Worm (Caenorhabditis elegans) whole organism, young adult: ENCODE data around the gene ZK512.7.
A peak's percentile ranks its signal among the peaks of the same experiment; 100 is the strongest.

ENCODE experiments used
- B0019.2 ChIP-seq: fragments of 200-800 bp; sonication (Bioruptor generic); conservative IDR thresholded peaks from 2 replicates; pipeline ENCODE4 v1.3.6; 2022; ENCODE audit warnings: missing genetic modification reagents, missing genetic modification characterization, missing compliant biosample characterization
- B0336.3 ChIP-seq: fragments of 200-800 bp; sonication (Bioruptor generic); IDR thresholded peaks from 2 replicates; pipeline ENCODE4 v1.3.6; 2022; ENCODE audit warnings: missing genetic modification characterization, missing compliant biosample characterization
- D2030.7 ChIP-seq: fragments of 200-800 bp; sonication (Bioruptor generic); IDR thresholded peaks from 2 replicates; pipeline ENCODE4 v1.3.6; 2022; ENCODE audit warnings: missing genetic modification reagents, missing genetic modification characterization, missing compliant biosample characterization
- F39B2.1 ChIP-seq: fragments of 200-800 bp; sonication (Bioruptor generic); IDR thresholded peaks from 2 replicates; pipeline ENCODE4 v1.3.6; 2022; ENCODE audit warnings: missing genetic modification reagents, missing genetic modification characterization, missing compliant biosample characterization
- F49E8.2 ChIP-seq: sonication (generic microtip); optimal IDR thresholded peaks from 3 replicates; lab custom pipeline; 2017; ENCODE audit warnings: missing genetic modification characterization, mild to moderate bottlenecking, missing compliant biosample characterization, antibody characterized with exemption, moderate library complexity; ENCODE audit not compliant: insufficient read depth
- F57A8.1 ChIP-seq: fragments of 200-800 bp; sonication (Bioruptor generic); optimal IDR thresholded peaks from 2 replicates; lab custom pipeline; 2018; ENCODE audit warnings: mild to moderate bottlenecking, missing genetic modification characterization, moderate library complexity, missing compliant biosample characterization
- F57C9.4 ChIP-seq: sonication (generic microtip); optimal IDR thresholded peaks from 2 replicates; lab custom pipeline; 2017; ENCODE audit warnings: mild to moderate bottlenecking, missing genetic modification characterization, missing compliant biosample characterization
- T07F8.4 ChIP-seq: sonication (generic microtip); optimal IDR thresholded peaks from 2 replicates; lab custom pipeline; 2016; ENCODE audit warnings: mild to moderate bottlenecking, missing genetic modification characterization, moderate library complexity, missing compliant biosample characterization
- T26A5.8 ChIP-seq: sonication (generic microtip); optimal IDR thresholded peaks from 2 replicates; lab custom pipeline; 2016; ENCODE audit warnings: missing genetic modification characterization, missing compliant biosample characterization
- attf-5 ChIP-seq: fragments of 200-800 bp; sonication (Bioruptor generic); optimal IDR thresholded peaks from 2 replicates; lab custom pipeline; 2018; ENCODE audit warnings: mild to moderate bottlenecking, missing genetic modification characterization, missing compliant biosample characterization
- cebp-2 ChIP-seq: fragments of 200-800 bp; sonication (Bioruptor generic); IDR thresholded peaks from 2 replicates; pipeline ENCODE4 v1.3.6; 2022; ENCODE audit warnings: missing genetic modification characterization, missing compliant biosample characterization
- ceh-91 ChIP-seq: fragments of 200-800 bp; sonication (Bioruptor generic); IDR thresholded peaks from 2 replicates; pipeline ENCODE4 v1.3.6; 2022; ENCODE audit warnings: missing genetic modification reagents, missing genetic modification characterization, missing compliant biosample characterization
- die-1 ChIP-seq: sonication (generic microtip); optimal IDR thresholded peaks from 2 replicates; lab custom pipeline; 2016; ENCODE audit warnings: missing genotype, mild to moderate bottlenecking, missing genetic modification characterization, missing compliant biosample characterization
- dox-1 ChIP-seq: fragments of 200-800 bp; sonication (Bioruptor generic); IDR thresholded peaks from 2 replicates; pipeline ENCODE4 v1.3.6; 2022; ENCODE audit warnings: missing genetic modification reagents, missing genetic modification characterization, missing compliant biosample characterization
- efl-1 ChIP-seq: fragments of 150-350 bp; optimal IDR thresholded peaks from 2 replicates; lab custom pipeline; 2014; ENCODE audit warnings: missing biosample characterization, missing genetic modification reagents, missing genetic modification characterization
- egrh-3 ChIP-seq: fragments of 200-800 bp; sonication (Bioruptor generic); IDR thresholded peaks from 2 replicates; pipeline ENCODE4 v1.3.6; 2022; ENCODE audit warnings: missing genetic modification reagents, missing genetic modification characterization, missing compliant biosample characterization
- ets-4 ChIP-seq: fragments of 200-800 bp; sonication (Bioruptor generic); optimal IDR thresholded peaks from 2 replicates; lab custom pipeline; 2018; ENCODE audit warnings: mild to moderate bottlenecking, missing genetic modification characterization, missing compliant biosample characterization
- fkh-3 ChIP-seq: sonication (generic microtip); optimal IDR thresholded peaks from 2 replicates; lab custom pipeline; 2016; ENCODE audit warnings: mild to moderate bottlenecking, missing genetic modification characterization, missing compliant biosample characterization
- him-1 ChIP-seq: sonication (generic microtip); optimal IDR thresholded peaks from 2 replicates; lab custom pipeline; 2016; ENCODE audit warnings: missing genotype, missing genetic modification reagents, missing genetic modification characterization, missing compliant biosample characterization
- hlh-12 ChIP-seq: sonication (generic microtip); optimal IDR thresholded peaks from 2 replicates; lab custom pipeline; 2016; ENCODE audit warnings: missing genetic modification characterization, missing compliant biosample characterization
- hlh-26 ChIP-seq: fragments of 200-800 bp; sonication (Bioruptor generic); conservative IDR thresholded peaks from 2 replicates; pipeline ENCODE4 v1.3.6; 2022; ENCODE audit warnings: missing genetic modification reagents, missing genetic modification characterization, missing compliant biosample characterization
- hmg-20 ChIP-seq: fragments of 200-800 bp; sonication (Bioruptor generic); IDR thresholded peaks from 2 replicates; pipeline ENCODE4 v1.3.6; 2022; ENCODE audit warnings: missing genetic modification reagents, missing genetic modification characterization, missing compliant biosample characterization
- lag-1 ChIP-seq: fragments of 200-800 bp; sonication (Bioruptor generic); IDR thresholded peaks from 2 replicates; pipeline ENCODE4 v1.3.6; 2022; ENCODE audit warnings: missing genetic modification reagents, missing genetic modification characterization, missing compliant biosample characterization
- lin-26 ChIP-seq: fragments of 200-800 bp; sonication (Bioruptor generic); IDR thresholded peaks from 2 replicates; pipeline ENCODE4 v1.3.6; 2022; ENCODE audit warnings: missing genetic modification reagents, missing genetic modification characterization, missing compliant biosample characterization
- lin-54 ChIP-seq: fragments of 200-800 bp; sonication (Bioruptor generic); optimal IDR thresholded peaks from 2 replicates; lab custom pipeline; 2018; ENCODE audit warnings: mild to moderate bottlenecking, missing genetic modification characterization, missing compliant biosample characterization
- madf-6 ChIP-seq: fragments of 200-800 bp; sonication (Bioruptor generic); IDR thresholded peaks from 2 replicates; pipeline ENCODE4 v1.3.6; 2022; ENCODE audit warnings: missing genetic modification reagents, missing genetic modification characterization, missing compliant biosample characterization
- madf-8 ChIP-seq: fragments of 200-800 bp; sonication (Bioruptor generic); conservative IDR thresholded peaks from 2 replicates; pipeline ENCODE4 v1.3.6; 2022; ENCODE audit warnings: missing genetic modification reagents, missing genetic modification characterization, missing compliant biosample characterization
- nhr-120 ChIP-seq: fragments of 200-800 bp; sonication (Bioruptor generic); IDR thresholded peaks from 2 replicates; pipeline ENCODE4 v1.3.6; 2022; ENCODE audit warnings: missing genetic modification characterization, missing compliant biosample characterization
- rcor-1 ChIP-seq: fragments of 200-800 bp; sonication (Bioruptor generic); IDR thresholded peaks from 2 replicates; pipeline ENCODE4 v1.3.6; 2022; ENCODE audit warnings: missing genetic modification reagents, missing genetic modification characterization, missing compliant biosample characterization
- tlf-1 ChIP-seq: fragments of 200-800 bp; sonication (Bioruptor generic); optimal IDR thresholded peaks from 2 replicates; lab custom pipeline; 2018; ENCODE audit warnings: mild to moderate bottlenecking, missing genetic modification characterization, missing compliant biosample characterization
- unc-62 ChIP-seq: fragments of 150-350 bp; optimal IDR thresholded peaks from 2 replicates; lab custom pipeline; 2014; ENCODE audit warnings: missing biosample characterization, missing genetic modification reagents, missing genetic modification characterization
- xnd-1 ChIP-seq: sonication (generic microtip); optimal IDR thresholded peaks from 2 replicates; lab custom pipeline; 2016; ENCODE audit warnings: missing genotype, missing genetic modification reagents, missing genetic modification characterization, missing compliant biosample characterization
- zfh-2 ChIP-seq: fragments of 200-800 bp; sonication (Bioruptor generic); conservative IDR thresholded peaks from 2 replicates; pipeline ENCODE4 v1.3.6; 2022; ENCODE audit warnings: missing genetic modification reagents, missing genetic modification characterization, missing compliant biosample characterization
- ztf-18 ChIP-seq: sonication (generic microtip); optimal IDR thresholded peaks from 2 replicates; lab custom pipeline; 2016; ENCODE audit warnings: missing genotype, mild to moderate bottlenecking, missing genetic modification characterization, missing compliant biosample characterization
- ztf-22 ChIP-seq: fragments of 200-800 bp; sonication (Bioruptor generic); optimal IDR thresholded peaks from 2 replicates; lab custom pipeline; 2018; ENCODE audit warnings: mild to moderate bottlenecking, missing genetic modification characterization, moderate library complexity, missing compliant biosample characterization
- ztf-25 ChIP-seq: fragments of 200-800 bp; sonication (Bioruptor generic); IDR thresholded peaks from 2 replicates; pipeline ENCODE4 v1.3.6; 2022; ENCODE audit warnings: missing genetic modification reagents, missing genetic modification characterization, missing compliant biosample characterization

Gene ZK512.7

ce11 chrIII:9110914-9111313 lies 27.6 kb downstream of the ZK512.7 start (continued):
- TF ChIP-seq cebp-2 (GFP tag; lab: Robert Waterston, UW) (peak; percentile 77; the same call in 1 of the 2 replicates), lin-54 (GFP tag; lab: Kevin White, UChicago) (peak; percentile 45), nhr-120 (GFP tag; lab: Robert Waterston, UW) (0 out of 2 replicates have a peak, but pooled peaks have one; percentile 73), T26A5.8 (tag; lab: Kevin White, UChicago) (peak; percentile 5), hmg-20 (0 out of 2 replicates have a peak, but pooled peaks have one; percentile 51), D2030.7 (GFP tag; lab: Robert Waterston, UW) (peak; percentile 78), ceh-91 (GFP tag; lab: Robert Waterston, UW) (peak; percentile 41), B0336.3 (peak; percentile 64; the same call in 1 of the 2 replicates), madf-6 (peak; percentile 84)
- TF ChIP-seq, all 124 proteins: peak for 42; not testable (repeated sequence) for 82

DNA sequence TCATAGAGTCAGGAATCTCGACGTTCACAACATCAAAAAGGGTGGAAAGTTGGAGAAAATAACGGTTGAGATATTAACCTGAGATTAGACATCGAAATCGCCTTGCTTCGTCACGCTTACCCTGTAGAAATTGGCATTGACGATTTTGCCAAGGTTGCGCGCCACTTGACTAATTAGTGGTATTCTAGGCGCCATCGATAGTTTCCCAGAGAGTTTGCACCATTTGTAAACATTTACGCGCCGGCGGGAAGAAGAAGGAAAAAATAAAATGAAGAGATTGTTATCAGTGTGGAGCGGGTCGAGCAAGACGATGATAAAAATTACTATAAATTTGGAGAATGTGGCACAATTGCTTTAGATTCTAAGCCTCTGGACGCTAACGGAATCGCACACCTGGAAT lies 28.2 kb downstream of the ZK512.7 start:
- no peak for TF ChIP-seq dox-1 (GFP tag; lab: Robert Waterston, UW)
- no peak for TF ChIP-seq F49E8.2
- no peak for TF ChIP-seq egrh-3 (GFP tag; lab: Robert Waterston, UW)
- TF ChIP-seq ztf-25 (GFP tag; lab: Robert Waterston, UW), result no peak
- TF ChIP-seq ets-4 (GFP tag; lab: Kevin White, UChicago), result no peak
- TF ChIP-seq attf-5 (GFP tag; lab: Kevin White, UChicago), result no peak
- peak; percentile 4; the same call in 1 of the 2 replicates for TF ChIP-seq madf-8 (GFP tag; lab: Robert Waterston, UW)
- no peak for TF ChIP-seq unc-62 (GFP tag; lab: Kevin White, UChicago)
- no peak for TF ChIP-seq lin-26
- TF ChIP-seq hmg-20, result no peak
- peak; percentile 42 for TF ChIP-seq xnd-1 (tag; lab: Kevin White, UChicago)
- TF ChIP-seq lag-1 (GFP tag; lab: Robert Waterston, UW), result no peak
- no peak for TF ChIP-seq B0019.2 (GFP tag; lab: Robert Waterston, UW)
- TF ChIP-seq tlf-1 (GFP tag; lab: Kevin White, UChicago), result no peak
- no peak for TF ChIP-seq B0336.3
- no peak for TF ChIP-seq fkh-3 (tag; lab: Kevin White, UChicago)
- TF ChIP-seq hlh-26 (GFP tag; lab: Robert Waterston, UW), result no peak
- TF ChIP-seq ztf-22 (GFP tag; lab: Kevin White, UChicago), result no peak
- TF ChIP-seq zfh-2 (GFP tag; lab: Robert Waterston, UW), result no peak
- peak; percentile 77 for TF ChIP-seq madf-6
- 0 out of 2 replicates have a peak, but pooled peaks have one; percentile 10 for TF ChIP-seq rcor-1
- TF ChIP-seq efl-1, result peak; percentile 62

DNA sequence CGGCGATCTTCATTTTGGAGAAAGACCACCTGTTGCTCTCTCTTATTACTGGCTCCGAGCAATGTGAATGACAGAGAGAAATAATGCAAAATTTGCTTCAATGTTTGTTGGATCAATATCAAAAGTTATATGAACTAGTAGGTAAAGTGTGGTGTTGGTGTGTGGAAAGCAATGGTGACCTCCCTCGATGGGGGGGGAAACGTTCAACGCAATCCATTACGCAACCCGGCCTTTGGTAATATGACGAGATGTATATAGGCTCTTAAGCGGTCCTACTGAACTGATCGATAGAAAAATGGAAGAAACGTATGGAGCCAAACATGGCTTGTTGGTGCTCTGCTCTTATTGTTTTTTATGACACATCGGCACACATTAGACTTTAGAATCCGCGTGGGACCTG lies 28.8 kb downstream of the ZK512.7 start:
- no peak for TF ChIP-seq F39B2.1 (GFP tag; lab: Robert Waterston, UW)
- no peak for TF ChIP-seq rcor-1
- no peak for TF ChIP-seq him-1 (tag; lab: Kevin White, UChicago)
- TF ChIP-seq F57A8.1 (GFP tag; lab: Kevin White, UChicago), result no peak
- TF ChIP-seq hlh-26 (GFP tag; lab: Robert Waterston, UW), result no peak
- TF ChIP-seq lin-26, result no peak
- TF ChIP-seq T26A5.8 (tag; lab: Kevin White, UChicago), result no peak
- TF ChIP-seq hlh-12 (tag; lab: Kevin White, UChicago), result no peak
- no peak for TF ChIP-seq die-1 (tag; lab: Kevin White, UChicago)
- TF ChIP-seq lag-1 (GFP tag; lab: Robert Waterston, UW), result no peak
- TF ChIP-seq ztf-18 (tag; lab: Kevin White, UChicago), result no peak
- no peak for TF ChIP-seq T07F8.4 (tag; lab: Kevin White, UChicago)
- TF ChIP-seq F57C9.4 (tag; lab: Kevin White, UChicago), result no peak
- TF ChIP-seq, all 124 proteins: peak for 0
